Worm (Caenorhabditis elegans) whole organism, late embryonic: Measurements from ENCODE around the gene bcat-1.

ENCODE experiments used
- C08G9.2 ChIP-seq: sonication (generic microtip); optimal IDR thresholded peaks from 2 replicates; lab custom pipeline; 2016; ENCODE audit warnings: mild to moderate bottlenecking, missing genetic modification characterization, moderate library complexity, missing compliant biosample characterization
- ceh-14 ChIP-seq: sonication (generic microtip); optimal IDR thresholded peaks from 2 replicates; lab custom pipeline; 2016; ENCODE audit warnings: missing genotype, missing genetic modification characterization, missing compliant biosample characterization
- ceh-18 ChIP-seq: sonication (generic microtip); optimal IDR thresholded peaks from 2 replicates; lab custom pipeline; 2016; ENCODE audit warnings: missing genetic modification characterization, missing compliant biosample characterization
- ceh-19 ChIP-seq: fragments of 200-800 bp; sonication (Bioruptor generic); optimal IDR thresholded peaks from 2 replicates; lab custom pipeline; 2018; ENCODE audit warnings: mild to moderate bottlenecking, missing genetic modification characterization, missing compliant biosample characterization
- ceh-9 ChIP-seq: sonication (generic microtip); optimal IDR thresholded peaks from 2 replicates; lab custom pipeline; 2016; ENCODE audit warnings: mild to moderate bottlenecking, missing genetic modification characterization, inconsistent platforms, missing compliant biosample characterization
- elt-2 ChIP-seq: sonication (generic microtip); optimal IDR thresholded peaks from 2 replicates; lab custom pipeline; 2016; ENCODE audit warnings: missing genetic modification reagents, missing genetic modification characterization, missing compliant biosample characterization
- lin-11 ChIP-seq: fragments of 200-800 bp; sonication (Bioruptor generic); optimal IDR thresholded peaks from 2 replicates; lab custom pipeline; 2018; ENCODE audit warnings: mild to moderate bottlenecking, missing genetic modification characterization, missing compliant biosample characterization
- mec-3 ChIP-seq: sonication (generic microtip); optimal IDR thresholded peaks from 2 replicates; lab custom pipeline; 2016; ENCODE audit warnings: borderline replicate concordance, missing genetic modification characterization, missing compliant biosample characterization
- nhr-11 ChIP-seq: fragments of 150-350 bp; optimal IDR thresholded peaks from 2 replicates; lab custom pipeline; 2014; ENCODE audit warnings: missing biosample characterization, missing genetic modification characterization
- unc-86 ChIP-seq: sonication (generic microtip); optimal IDR thresholded peaks from 2 replicates; lab custom pipeline; 2016; ENCODE audit warnings: missing genetic modification characterization, missing compliant biosample characterization

DNA sequence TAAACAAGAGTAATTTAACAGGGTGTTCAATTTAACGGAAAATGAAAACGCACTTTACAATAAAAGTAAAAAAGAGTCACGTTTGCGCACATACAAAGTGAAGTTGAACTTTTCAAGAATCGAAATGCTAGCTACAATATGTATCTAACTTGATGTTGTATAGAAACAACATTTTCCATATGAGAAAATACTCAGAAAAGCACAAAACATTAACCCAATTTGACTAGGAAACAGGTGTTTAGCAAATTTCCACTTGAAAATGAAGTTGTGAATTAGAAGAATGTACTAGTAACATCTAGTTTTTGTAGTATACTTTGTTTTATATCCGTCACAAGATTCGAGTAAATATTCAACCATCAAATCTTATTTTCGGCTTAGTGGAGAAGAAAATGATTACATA is 7.6 kb downstream of the bcat-1 start, which contains the start of gene gpc-1:
- no peak for TF ChIP-seq nhr-11 (tag; lab: Kevin White, UChicago)
- TF ChIP-seq elt-2 (tag; lab: Kevin White, UChicago): no peak
- TF ChIP-seq ceh-14 (tag; lab: Kevin White, UChicago): no peak
- no peak for TF ChIP-seq ceh-9 (tag; lab: Kevin White, UChicago)
- TF ChIP-seq ceh-19 (GFP tag; lab: Kevin White, UChicago): no peak
- TF ChIP-seq C08G9.2 (tag; lab: Kevin White, UChicago): no peak
- TF ChIP-seq lin-11 (tag; lab: Kevin White, UChicago): no peak
- TF ChIP-seq ceh-18: no peak
- no peak for TF ChIP-seq mec-3
- no peak for TF ChIP-seq unc-86 (tag; lab: Kevin White, UChicago)
